2 fruit fly cellular contexts compared by ENCODE assay signal in the genomic region with DNA sequence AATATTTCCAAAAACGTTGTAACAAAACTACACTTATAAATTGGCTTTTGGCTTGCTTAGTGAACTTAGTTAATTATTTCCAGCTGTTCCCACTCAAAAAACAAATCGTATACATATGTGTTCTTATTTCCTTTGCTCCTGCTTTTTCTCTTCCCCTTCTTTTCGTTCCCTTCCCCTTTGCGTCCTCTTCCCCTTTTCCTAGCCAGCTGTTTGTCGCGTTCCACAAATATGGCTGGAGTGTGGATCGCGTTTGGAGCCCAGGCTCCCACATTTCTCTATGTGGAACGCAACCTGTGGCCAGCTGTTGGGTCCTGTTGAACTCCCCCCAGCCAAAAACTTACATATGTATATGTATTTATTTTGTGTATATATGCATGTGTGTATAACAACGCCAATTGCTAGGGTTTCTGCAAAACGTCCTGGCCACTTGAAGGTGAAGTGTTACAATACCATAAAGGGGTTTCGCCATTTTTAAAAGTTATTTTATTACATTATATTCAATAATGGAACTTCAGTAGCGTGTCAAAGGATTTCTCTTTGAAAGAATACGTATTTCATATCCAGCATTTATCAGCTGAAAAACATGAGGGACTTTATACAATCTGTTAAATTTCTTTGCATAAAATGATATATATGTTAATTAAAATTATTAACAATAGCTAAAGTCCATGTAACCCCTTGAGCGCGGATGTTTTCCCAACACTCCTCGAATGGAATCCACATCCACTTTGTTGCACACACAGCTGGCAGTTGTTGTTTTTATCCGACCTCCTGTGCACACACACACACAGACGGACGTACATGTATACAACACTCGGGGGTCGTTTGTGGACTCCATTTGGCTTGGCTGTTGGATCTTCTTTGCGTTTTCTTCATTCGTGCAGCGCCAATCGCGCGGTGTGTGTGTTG.
TF ChIP-seq lines count a peak whose summit lies in the region.

No protein-coding gene starts in this region.

TF ChIP-seq in whole organism, embryonic, 481 proteins besides CTCF, POLR2A, EP300 and RAD21 (continued from another document and continues in another):
- TF ChIP-seq sug (tag; optimal IDR thresholded peaks at IDR 0.05; lab: Kevin White, UChicago) (peak; percentile 41), twi (tag; optimal IDR thresholded peaks at IDR 0.05; lab: Kevin White, UChicago) (peak; percentile 62), CG2712 (tag; optimal IDR thresholded peaks at IDR 0.05; lab: Kevin White, UChicago) (peak; percentile 17), CG18619 (GFP tag; optimal IDR thresholded peaks at IDR 0.05; lab: Kevin White, UChicago) (peak; percentile 18), Ptx1 (GFP tag; IDR thresholded peaks at IDR 0.05; lab: Robert Waterston, UW) (no peak), CG12391 (tag; optimal IDR thresholded peaks at IDR 0.05; lab: Kevin White, UChicago) (peak; percentile 25), grau (tag; optimal IDR thresholded peaks at IDR 0.05; lab: Kevin White, UChicago) (peak; percentile 22), chm (GFP tag; IDR thresholded peaks at IDR 0.05; lab: Robert Waterston, UW) (peak; percentile 57), CG6765 (GFP tag; optimal IDR thresholded peaks at IDR 0.05; lab: Kevin White, UChicago) (peak; percentile 44), CG6654 (GFP tag; optimal IDR thresholded peaks at IDR 0.05; lab: Kevin White, UChicago) (no peak), CG3726 (GFP tag; IDR thresholded peaks at IDR 0.05; lab: Robert Waterston, UW) (no peak), CG10431 (GFP tag; optimal IDR thresholded peaks at IDR 0.05; lab: Kevin White, UChicago) (peak; percentile 56), Poxn (GFP tag; IDR thresholded peaks at IDR 0.05; lab: Robert Waterston, UW) (no peak), PHDP (tag; optimal IDR thresholded peaks at IDR 0.05; lab: Kevin White, UChicago) (peak; percentile 23), hkb (optimal IDR thresholded peaks at IDR 0.05; lab: Kevin White, UChicago) (no peak), hkb (GFP tag; IDR thresholded peaks at IDR 0.05; lab: Robert Waterston, UW) (0 out of 2 replicates have a peak, but pooled peaks have one; percentile 8), Tbp (GFP tag; optimal IDR thresholded peaks at IDR 0.05; lab: Kevin White, UChicago) (peak; percentile 53), Kr (GFP tag; optimal IDR thresholded peaks at IDR 0.05; lab: Kevin White, UChicago) (peak; percentile 90), CG4730 (GFP tag; IDR thresholded peaks at IDR 0.05; lab: Robert Waterston, UW) (no peak), BEAF-32 (GFP tag; optimal IDR thresholded peaks at IDR 0.05; lab: Kevin White, UChicago) (no peak), CG6272 (GFP tag; IDR thresholded peaks at IDR 0.05; lab: Robert Waterston, UW) (no peak), CG6813 (GFP tag; optimal IDR thresholded peaks at IDR 0.05; lab: Kevin White, UChicago) (peak; percentile 8), CG10274 (GFP tag; optimal IDR thresholded peaks at IDR 0.05; lab: Kevin White, UChicago) (no peak), sens-2 (GFP tag; IDR thresholded peaks at IDR 0.05; lab: Robert Waterston, UW) (no peak), HLHmδ (GFP tag; optimal IDR thresholded peaks at IDR 0.05; lab: Kevin White, UChicago) (peak; percentile 80), CG4360 (GFP tag; IDR thresholded peaks at IDR 0.05; lab: Robert Waterston, UW) (peak; percentile 46; the same call in 1 of the 2 replicates), CG9727 (GFP tag; optimal IDR thresholded peaks at IDR 0.05; lab: Kevin White, UChicago) (peak; percentile 22), CG11093 (GFP tag; IDR thresholded peaks at IDR 0.05; lab: Robert Waterston, UW) (no peak), wor (GFP tag; IDR thresholded peaks at IDR 0.05; lab: Robert Waterston, UW) (no peak), Med (GFP tag; lab: Kevin White, UChicago) (peak; percentile 68), CG2120 (GFP tag; optimal IDR thresholded peaks at IDR 0.05; lab: Kevin White, UChicago) (peak; percentile 22), Meics (GFP tag; optimal IDR thresholded peaks at IDR 0.05; lab: Kevin White, UChicago) (peak; percentile 17), CG15479 (GFP tag; optimal IDR thresholded peaks at IDR 0.05; lab: Kevin White, UChicago) (peak; percentile 29), slbo (GFP tag; IDR thresholded peaks at IDR 0.05; lab: Robert Waterston, UW) (no peak), zfh1 (GFP tag; IDR thresholded peaks at IDR 0.05; lab: Robert Waterston, UW) (0 out of 3 replicates have a peak, but pooled peaks have one; percentile 15), CG11696 (GFP tag; IDR thresholded peaks at IDR 0.05; lab: Robert Waterston, UW) (0 out of 2 replicates have a peak, but pooled peaks have one; percentile 14), sim (GFP tag; IDR thresholded peaks at IDR 0.05; lab: Robert Waterston, UW) (0 out of 2 replicates have a peak, but pooled peaks have one; percentile 17), Dip3 (GFP tag; optimal IDR thresholded peaks at IDR 0.05; lab: Kevin White, UChicago) (no peak), CG8924 (tag; optimal IDR thresholded peaks at IDR 0.05; lab: Kevin White, UChicago) (peak; percentile 48), Antp (GFP tag; optimal IDR thresholded peaks at IDR 0.05; lab: Kevin White, UChicago) (no peak), chinmo (GFP tag; IDR thresholded peaks at IDR 0.05; lab: Robert Waterston, UW; ENCODE audit: partially characterized antibody) (0 out of 4 replicates have a peak, but pooled peaks have one; percentile 46), lilli (GFP tag; optimal IDR thresholded peaks at IDR 0.05; lab: Kevin White, UChicago) (peak; percentile 23), jing (GFP tag; optimal IDR thresholded peaks at IDR 0.05; lab: Kevin White, UChicago) (no peak), CG7556 (GFP tag; optimal IDR thresholded peaks at IDR 0.05; lab: Kevin White, UChicago) (peak; percentile 50), phol (tag; optimal IDR thresholded peaks at IDR 0.05; lab: Kevin White, UChicago) (peak; percentile 36), ci (GFP tag; IDR thresholded peaks at IDR 0.05; lab: Robert Waterston, UW) (peak; percentile 26; the same call in 1 of the 3 replicates), CG18476 (GFP tag; optimal IDR thresholded peaks at IDR 0.05; lab: Kevin White, UChicago) (peak; percentile 42), pum (GFP tag; optimal IDR thresholded peaks at IDR 0.05; lab: Kevin White, UChicago) (no peak), Bgb (GFP tag; IDR thresholded peaks at IDR 0.05; lab: Robert Waterston, UW; ENCODE audit: partially characterized antibody) (peak; percentile 37; the same call in 1 of the 2 replicates), ems (GFP tag; optimal IDR thresholded peaks at IDR 0.05; lab: Kevin White, UChicago) (no peak), CG11398 (GFP tag; optimal IDR thresholded peaks at IDR 0.05; lab: Kevin White, UChicago) (no peak), zf30C (GFP tag; optimal IDR thresholded peaks at IDR 0.05; lab: Kevin White, UChicago) (peak; percentile 41), CG10543 (GFP tag; optimal IDR thresholded peaks at IDR 0.05; lab: Kevin White, UChicago) (peak; percentile 15), CG2678 (tag; optimal IDR thresholded peaks at IDR 0.05; lab: Kevin White, UChicago) (peak; percentile 29), CG11723 (GFP tag; optimal IDR thresholded peaks at IDR 0.05; lab: Kevin White, UChicago) (peak; percentile 20), CG11560 (tag; IDR thresholded peaks at IDR 0.05; lab: Robert Waterston, UW) (no peak), CG10209 (GFP tag; optimal IDR thresholded peaks at IDR 0.05; lab: Kevin White, UChicago) (peak; percentile 25), CG12071 (GFP tag; optimal IDR thresholded peaks at IDR 0.05; lab: Kevin White, UChicago) (no peak), al (GFP tag; IDR thresholded peaks at IDR 0.05; lab: Robert Waterston, UW) (no peak)

TF ChIP-seq in whole organism, prepupa, 60 proteins besides CTCF, POLR2A, EP300 and RAD21 (continued from another document):
- TF ChIP-seq Ets21C (GFP tag; optimal IDR thresholded peaks at IDR 0.05; lab: Kevin White, UChicago) (no peak), lz (GFP tag; optimal IDR thresholded peaks at IDR 0.05; lab: Kevin White, UChicago) (no peak), CG11294 (GFP tag; IDR thresholded peaks at IDR 0.05; lab: Robert Waterston, UW) (no peak), CG8632 (GFP tag; optimal IDR thresholded peaks at IDR 0.05; lab: Kevin White, UChicago) (peak; percentile 18), CG6854 (GFP tag; optimal IDR thresholded peaks at IDR 0.05; lab: Kevin White, UChicago) (peak; percentile 14), Hr39 (GFP tag; optimal IDR thresholded peaks at IDR 0.05; lab: Kevin White, UChicago) (no peak), topi (GFP tag; optimal IDR thresholded peaks at IDR 0.05; lab: Kevin White, UChicago) (no peak), Eip93F (GFP tag; optimal IDR thresholded peaks at IDR 0.05; lab: Kevin White, UChicago) (peak; percentile 56), Eip75B (GFP tag; optimal IDR thresholded peaks at IDR 0.05; lab: Kevin White, UChicago) (no peak), fd59A (GFP tag; optimal IDR thresholded peaks at IDR 0.05; lab: Kevin White, UChicago) (no peak), CG4318 (GFP tag; optimal IDR thresholded peaks at IDR 0.05; lab: Kevin White, UChicago) (peak; percentile 25), CG11902 (GFP tag; optimal IDR thresholded peaks at IDR 0.05; lab: Kevin White, UChicago) (no peak), CG9139 (GFP tag; optimal IDR thresholded peaks at IDR 0.05; lab: Kevin White, UChicago) (no peak), svp (GFP tag; lab: Kevin White, UChicago) (peak; percentile 58), Hr4 (GFP tag; optimal IDR thresholded peaks at IDR 0.05; lab: Kevin White, UChicago) (peak; percentile 40), Sox14 (GFP tag; optimal IDR thresholded peaks at IDR 0.05; lab: Kevin White, UChicago) (peak; percentile 12), ss (GFP tag; optimal IDR thresholded peaks at IDR 0.05; lab: Kevin White, UChicago) (peak in 1 of 2 experiments; percentile 25), CG6792 (GFP tag; optimal IDR thresholded peaks at IDR 0.05; lab: Kevin White, UChicago) (peak; percentile 18), Lpt (GFP tag; optimal IDR thresholded peaks at IDR 0.05; lab: Kevin White, UChicago) (no peak), net (GFP tag; optimal IDR thresholded peaks at IDR 0.05; lab: Kevin White, UChicago) (peak; percentile 18), spab (GFP tag; optimal IDR thresholded peaks at IDR 0.05; lab: Kevin White, UChicago) (peak; percentile 7), CG3919 (GFP tag; optimal IDR thresholded peaks at IDR 0.05; lab: Kevin White, UChicago) (peak; percentile 28), CG10669 (GFP tag; optimal IDR thresholded peaks at IDR 0.05; lab: Kevin White, UChicago) (peak; percentile 5), pdm3 (GFP tag; optimal IDR thresholded peaks at IDR 0.05; lab: Kevin White, UChicago) (peak; percentile 31), CG1621 (tag; optimal IDR thresholded peaks at IDR 0.05; lab: Kevin White, UChicago) (no peak), dsx (GFP tag; optimal IDR thresholded peaks at IDR 0.05; lab: Kevin White, UChicago; ENCODE audit: poor library complexity, severe bottlenecking) (peak; percentile 90), vri (GFP tag; optimal IDR thresholded peaks at IDR 0.05; lab: Kevin White, UChicago) (no peak), OdsH (GFP tag; optimal IDR thresholded peaks at IDR 0.05; lab: Kevin White, UChicago) (peak; percentile 43), CG32006 (GFP tag; optimal IDR thresholded peaks at IDR 0.05; lab: Kevin White, UChicago) (peak; percentile 50), Sox102F (GFP tag; optimal IDR thresholded peaks at IDR 0.05; lab: Kevin White, UChicago) (peak; percentile 33), Ets96B (tag; optimal IDR thresholded peaks at IDR 0.05; lab: Kevin White, UChicago) (peak; percentile 41), CG11762 (GFP tag; optimal IDR thresholded peaks at IDR 0.05; lab: Kevin White, UChicago; ENCODE audit: insufficient read depth) (no peak), esn (GFP tag; optimal IDR thresholded peaks at IDR 0.05; lab: Kevin White, UChicago) (peak; percentile 18), Met (GFP tag; optimal IDR thresholded peaks at IDR 0.05; lab: Kevin White, UChicago) (peak; percentile 26), CG8119 (GFP tag; IDR thresholded peaks at IDR 0.05; lab: Robert Waterston, UW) (peak; percentile 54; the same call in 2 of the 3 replicates), Blimp-1 (GFP tag; optimal IDR thresholded peaks at IDR 0.05; lab: Kevin White, UChicago) (no peak), CG10631 (GFP tag; optimal IDR thresholded peaks at IDR 0.05; lab: Kevin White, UChicago) (peak; percentile 43), Hr38 (GFP tag; optimal IDR thresholded peaks at IDR 0.05; lab: Kevin White, UChicago) (no peak), Smox (GFP tag; optimal IDR thresholded peaks at IDR 0.05; lab: Kevin White, UChicago) (peak; percentile 40)
